Worm (Caenorhabditis elegans) whole organism, late embryonic: Measurements from ENCODE around the gene C01G5.9.

Experiments
- C08G9.2 ChIP-seq: sonication (generic microtip); optimal IDR thresholded peaks from 2 replicates; lab custom pipeline; 2016; ENCODE audit warnings: mild to moderate bottlenecking, missing genetic modification characterization, moderate library complexity, missing compliant biosample characterization
- C38D4.7 ChIP-seq: fragments of 200-800 bp; sonication (Bioruptor generic); optimal IDR thresholded peaks from 2 replicates; lab custom pipeline; 2018; ENCODE audit warnings: mild to moderate bottlenecking, missing genetic modification characterization, moderate library complexity, missing compliant biosample characterization
- F13H6.1 ChIP-seq: sonication (generic microtip); optimal IDR thresholded peaks from 2 replicates; lab custom pipeline; 2016; ENCODE audit warnings: missing genetic modification characterization, missing compliant biosample characterization
- K02D7.2 ChIP-seq: sonication (generic microtip); optimal IDR thresholded peaks from 2 replicates; lab custom pipeline; 2017; ENCODE audit warnings: mild to moderate bottlenecking, missing genetic modification characterization, missing compliant biosample characterization
- T23F11.4 ChIP-seq: fragments of 200-800 bp; sonication (Bioruptor generic); optimal IDR thresholded peaks from 2 replicates; lab custom pipeline; 2018; ENCODE audit warnings: mild to moderate bottlenecking, missing genetic modification characterization, missing compliant biosample characterization
- ahr-1 ChIP-seq: sonication (generic microtip); optimal IDR thresholded peaks from 2 replicates; lab custom pipeline; 2016; ENCODE audit warnings: missing genetic modification characterization, missing compliant biosample characterization
- ceh-18 ChIP-seq: sonication (generic microtip); optimal IDR thresholded peaks from 2 replicates; lab custom pipeline; 2016; ENCODE audit warnings: missing genetic modification characterization, missing compliant biosample characterization
- ceh-34 ChIP-seq: sonication (generic microtip); optimal IDR thresholded peaks from 2 replicates; lab custom pipeline; 2016; ENCODE audit warnings: mild to moderate bottlenecking, missing genetic modification characterization, missing compliant biosample characterization
- ceh-45 ChIP-seq: fragments of 200-800 bp; sonication (Bioruptor generic); IDR thresholded peaks from 2 replicates; pipeline ENCODE4 v1.3.6; 2022; ENCODE audit warnings: missing genetic modification reagents, missing genetic modification characterization, missing compliant biosample characterization
- ceh-48 ChIP-seq: sonication (generic microtip); optimal IDR thresholded peaks from 2 replicates; lab custom pipeline; 2016; ENCODE audit warnings: missing genetic modification characterization, inconsistent platforms, missing compliant biosample characterization
- ceh-9 ChIP-seq: sonication (generic microtip); optimal IDR thresholded peaks from 2 replicates; lab custom pipeline; 2016; ENCODE audit warnings: mild to moderate bottlenecking, missing genetic modification characterization, inconsistent platforms, missing compliant biosample characterization
- che-1 ChIP-seq: sonication (generic microtip); optimal IDR thresholded peaks from 2 replicates; lab custom pipeline; 2016; ENCODE audit warnings: mild to moderate bottlenecking, missing genetic modification characterization, missing compliant biosample characterization
- dve-1 ChIP-seq: sonication (generic microtip); optimal IDR thresholded peaks from 2 replicates; lab custom pipeline; 2017; ENCODE audit warnings: antibody characterized with exemption, mild to moderate bottlenecking, missing genetic modification characterization, missing compliant biosample characterization
- elt-2 ChIP-seq: sonication (generic microtip); optimal IDR thresholded peaks from 2 replicates; lab custom pipeline; 2016; ENCODE audit warnings: missing genetic modification reagents, missing genetic modification characterization, missing compliant biosample characterization
- elt-4 ChIP-seq: sonication (generic microtip); optimal IDR thresholded peaks from 2 replicates; lab custom pipeline; 2016; ENCODE audit warnings: missing genetic modification characterization, missing compliant biosample characterization
- eyg-1 ChIP-seq: sonication (generic microtip); optimal IDR thresholded peaks from 2 replicates; lab custom pipeline; 2016; ENCODE audit warnings: missing genotype, missing genetic modification characterization, missing compliant biosample characterization
- fax-1 ChIP-seq: sonication (generic microtip); optimal IDR thresholded peaks from 2 replicates; lab custom pipeline; 2016; ENCODE audit warnings: missing genotype, missing genetic modification characterization, missing compliant biosample characterization
- fkh-10 ChIP-seq: fragments of 150-350 bp; optimal IDR thresholded peaks from 2 replicates; lab custom pipeline; 2014; ENCODE audit warnings: missing biosample characterization, missing genetic modification reagents, missing genetic modification characterization
- fkh-6 ChIP-seq: sonication (generic microtip); optimal IDR thresholded peaks from 2 replicates; lab custom pipeline; 2016; ENCODE audit warnings: missing genetic modification characterization, missing compliant biosample characterization
- gmeb-2 ChIP-seq: sonication (generic microtip); optimal IDR thresholded peaks from 2 replicates; lab custom pipeline; 2016; ENCODE audit warnings: missing genetic modification characterization, inconsistent platforms, missing compliant biosample characterization
- hlh-13 ChIP-seq: fragments of 200-800 bp; sonication (Bioruptor generic); optimal IDR thresholded peaks from 2 replicates; lab custom pipeline; 2018; ENCODE audit warnings: mild to moderate bottlenecking, missing genetic modification characterization, missing compliant biosample characterization
- lin-11 ChIP-seq: fragments of 200-800 bp; sonication (Bioruptor generic); optimal IDR thresholded peaks from 2 replicates; lab custom pipeline; 2018; ENCODE audit warnings: mild to moderate bottlenecking, missing genetic modification characterization, missing compliant biosample characterization
- madf-2 ChIP-seq: sonication (generic microtip); optimal IDR thresholded peaks from 2 replicates; lab custom pipeline; 2017; ENCODE audit warnings: missing genetic modification characterization, missing compliant biosample characterization
- nfya-1 ChIP-seq: sonication (generic microtip); optimal IDR thresholded peaks from 2 replicates; lab custom pipeline; 2017; ENCODE audit warnings: missing genetic modification characterization, mild to moderate bottlenecking, missing compliant biosample characterization, antibody characterized with exemption, moderate library complexity
- nhr-11 ChIP-seq: fragments of 150-350 bp; optimal IDR thresholded peaks from 2 replicates; lab custom pipeline; 2014; ENCODE audit warnings: missing biosample characterization, missing genetic modification characterization
- odd-2 ChIP-seq: sonication (generic microtip); optimal IDR thresholded peaks from 2 replicates; lab custom pipeline; 2017; ENCODE audit warnings: antibody characterized with exemption, mild to moderate bottlenecking, missing genetic modification characterization, missing compliant biosample characterization
- pag-3 ChIP-seq: sonication (generic microtip); optimal IDR thresholded peaks from 2 replicates; lab custom pipeline; 2016; ENCODE audit warnings: missing compliant biosample characterization, missing genetic modification characterization, borderline replicate concordance
- pat-9 ChIP-seq: fragments of 200-800 bp; sonication (Bioruptor generic); optimal IDR thresholded peaks from 2 replicates; lab custom pipeline; 2018; ENCODE audit warnings: mild to moderate bottlenecking, missing genetic modification characterization, moderate library complexity, missing compliant biosample characterization
- pax-1 ChIP-seq: fragments of 150-350 bp; optimal IDR thresholded peaks from 2 replicates; lab custom pipeline; 2014; ENCODE audit warnings: missing biosample characterization, missing genetic modification characterization
- pha-4 ChIP-seq: fragments of 150-350 bp; optimal IDR thresholded peaks from 2 replicates; lab custom pipeline; 2018; ENCODE audit warnings: missing biosample characterization, missing genetic modification reagents, missing genetic modification characterization
- pros-1 ChIP-seq: fragments of 150-350 bp; optimal IDR thresholded peaks from 2 replicates; lab custom pipeline; 2014; ENCODE audit warnings: missing biosample characterization, missing genetic modification reagents, missing genetic modification characterization
- sox-2 ChIP-seq: fragments of 200-800 bp; sonication (Bioruptor generic); IDR thresholded peaks from 2 replicates; pipeline ENCODE4 v1.3.6; 2022; ENCODE audit warnings: missing genetic modification reagents, missing genetic modification characterization, missing compliant biosample characterization
- sox-4 ChIP-seq: sonication (generic microtip); optimal IDR thresholded peaks from 2 replicates; lab custom pipeline; 2017; ENCODE audit warnings: mild to moderate bottlenecking, missing genetic modification characterization, inconsistent platforms, missing compliant biosample characterization
- unc-3 ChIP-seq, 2 experiments: fragments of 200-800 bp in 1 of 2; sonication (Bioruptor generic) in 1 of 2; sonication (generic microtip) in 1 of 2; conservative IDR thresholded peaks in 1 of 2; optimal IDR thresholded peaks in 1 of 2; 2 replicates each; pipeline versions ENCODE4 v1.3.6 to Lab custom; 2016 to 2022; ENCODE audit warnings: missing compliant biosample characterization in 2 of 2, missing genetic modification characterization in 2 of 2, missing genetic modification reagents in 1 of 2
- unc-55 ChIP-seq: sonication (generic microtip); optimal IDR thresholded peaks from 2 replicates; lab custom pipeline; 2017; ENCODE audit warnings: missing biosample characterization, missing genetic modification reagents, missing genetic modification characterization

C01G5.9 gene

DNA sequence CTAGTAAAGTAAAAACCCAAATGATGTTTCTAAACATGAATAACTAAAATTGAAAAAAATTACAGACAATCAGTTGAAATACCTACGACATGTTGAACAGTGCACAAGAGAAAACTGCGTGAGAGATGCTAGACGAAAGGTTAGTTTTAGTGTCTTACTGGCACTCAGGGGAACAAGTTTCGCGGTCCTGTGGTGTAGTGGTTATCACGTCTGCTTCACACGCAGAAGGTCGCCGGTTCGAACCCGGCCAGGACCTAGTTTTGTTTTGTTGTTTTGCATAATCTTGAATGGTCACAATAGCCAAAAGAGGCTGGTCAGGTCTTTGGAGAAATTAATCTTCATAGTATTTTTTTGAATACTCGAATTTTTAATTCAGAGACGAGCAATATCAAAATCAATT is 38.7 kb upstream of the C01G5.9 start:
- TF ChIP-seq ceh-45 (0 out of 2 replicates have a peak, but pooled peaks have one; percentile 46), elt-2 (tag; lab: Kevin White, UChicago) (peak; percentile 41), C38D4.7 (GFP tag; lab: Kevin White, UChicago) (peak; percentile 30), fkh-6 (tag; lab: Kevin White, UChicago) (peak; percentile 25), ceh-48 (no peak), F13H6.1 (tag; lab: Kevin White, UChicago) (no peak), hlh-13 (GFP tag; lab: Kevin White, UChicago) (no peak), nfya-1 (tag; lab: Kevin White, UChicago) (no peak), ceh-34 (tag; lab: Kevin White, UChicago) (no peak), sox-4 (tag; lab: Kevin White, UChicago) (peak; percentile 20)

DNA sequence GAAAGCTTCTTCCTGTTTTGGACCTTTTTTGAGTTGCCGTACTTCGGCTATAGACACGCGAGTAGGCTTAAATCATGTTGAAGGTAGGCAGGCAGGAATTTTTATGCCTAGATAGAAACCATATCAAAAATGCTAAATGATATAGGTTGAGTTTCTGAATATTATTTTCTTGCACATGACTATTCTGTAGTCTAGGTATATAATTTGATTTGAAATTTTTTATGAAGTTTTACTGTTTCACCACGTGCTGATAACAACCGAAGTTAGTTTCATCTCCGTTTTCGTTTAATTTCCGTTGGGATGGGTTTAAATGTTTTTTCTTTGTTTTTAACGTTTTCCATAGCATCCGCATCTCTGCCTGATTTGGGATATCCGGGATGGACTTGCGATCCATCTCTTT is 32.6 kb upstream of the C01G5.9 start, which contains the start of gene Y73B6BL.37:
Y73B6BL.37 (plus strand) TSS at position 301 of the 400 bp plus-strand sequence.
- TF ChIP-seq pros-1 (tag; lab: Kevin White, UChicago) (no peak), fkh-6 (tag; lab: Kevin White, UChicago) (no peak), sox-2 (GFP tag; lab: Robert Waterston, UW) (no peak), ceh-9 (tag; lab: Kevin White, UChicago) (no peak), pag-3 (tag; lab: Kevin White, UChicago) (no peak), fax-1 (tag; lab: Kevin White, UChicago) (no peak), fkh-10 (no peak), madf-2 (tag; lab: Kevin White, UChicago) (no peak), pha-4 (tag; lab: Kevin White, UChicago) (no peak), T23F11.4 (GFP tag; lab: Kevin White, UChicago) (no peak), eyg-1 (no peak), pat-9 (tag; lab: Kevin White, UChicago) (no peak), unc-55 (GFP tag; lab: Kevin White, UChicago) (no peak), K02D7.2 (tag; lab: Kevin White, UChicago) (no peak)

DNA sequence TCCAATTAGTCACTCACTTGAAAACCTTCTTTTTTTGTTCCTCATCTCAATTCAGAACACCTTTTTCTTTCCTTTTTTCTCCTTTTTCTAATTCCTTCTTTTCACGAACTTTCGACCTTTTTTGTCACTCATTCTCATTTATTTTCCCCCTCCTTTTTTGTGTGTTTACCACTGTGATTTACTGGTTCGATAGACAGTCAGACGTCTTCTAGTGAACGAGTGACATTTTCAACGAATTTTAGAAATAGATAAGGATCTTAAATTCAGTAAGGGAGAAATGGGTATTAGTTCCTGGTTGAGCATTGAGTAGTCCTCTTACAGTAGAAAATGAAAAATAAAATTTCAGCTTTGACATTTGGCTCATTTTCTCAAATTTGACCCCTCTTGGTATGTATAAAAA is 27.8 kb upstream of the C01G5.9 start:
- TF ChIP-seq lin-11 (tag; lab: Kevin White, UChicago) (no peak), odd-2 (no peak), fkh-10 (no peak), nhr-11 (tag; lab: Kevin White, UChicago) (no peak), unc-3 (GFP tag; conservative IDR thresholded peaks at IDR 0.05; lab: Robert Waterston, UW) (no peak), unc-3 (tag; optimal IDR thresholded peaks at IDR 0.05; lab: Kevin White, UChicago) (no peak), che-1 (no peak), ceh-18 (tag; lab: Kevin White, UChicago) (no peak), ahr-1 (tag; lab: Kevin White, UChicago) (no peak), ceh-34 (tag; lab: Kevin White, UChicago) (no peak), pax-1 (no peak)
- TF ChIP-seq, all 69 proteins: peak for 0

DNA sequence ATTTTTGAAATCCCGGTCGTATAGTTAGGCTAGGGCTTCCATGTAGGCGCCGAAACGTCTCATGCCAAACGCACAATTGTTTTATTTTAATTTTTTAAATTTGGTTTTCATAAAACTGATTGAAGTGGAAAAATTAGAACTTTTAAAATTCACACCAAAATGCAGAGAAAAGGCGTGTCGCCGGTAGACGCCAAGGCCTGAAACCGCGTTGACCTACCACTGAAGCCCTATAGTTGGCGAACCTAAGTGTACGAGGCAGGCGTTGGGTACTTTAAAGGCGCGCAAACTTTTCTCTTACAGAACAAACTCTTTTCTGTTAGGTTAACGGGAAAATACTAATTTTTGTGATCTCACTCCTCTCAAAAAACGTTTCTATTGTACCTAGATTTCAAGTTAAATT is 26.4 kb upstream of the C01G5.9 start, which contains the start of gene Y73B6BL.44:
Y73B6BL.44 (plus strand) TSS at position 301 of the 400 bp plus-strand sequence.
- TF ChIP-seq elt-4 (tag; lab: Kevin White, UChicago): no peak
- no peak for TF ChIP-seq madf-2 (tag; lab: Kevin White, UChicago)
- no peak for TF ChIP-seq unc-3 (GFP tag; conservative IDR thresholded peaks at IDR 0.05; lab: Robert Waterston, UW)
- TF ChIP-seq unc-3 (tag; optimal IDR thresholded peaks at IDR 0.05; lab: Kevin White, UChicago): no peak
- TF ChIP-seq C08G9.2 (tag; lab: Kevin White, UChicago): no peak
- TF ChIP-seq fkh-10: no peak
- no peak for TF ChIP-seq dve-1 (tag; lab: Kevin White, UChicago)
- no peak for TF ChIP-seq gmeb-2 (tag; lab: Kevin White, UChicago)
- TF ChIP-seq K02D7.2 (tag; lab: Kevin White, UChicago): no peak
- TF ChIP-seq, all 69 proteins: peak for 0
